Worm (Caenorhabditis elegans): ENCODE results near the gene ucp-4.

The ucp-4 gene

ce11 chrV:9318046-9318445, 16.1 kb upstream of the ucp-4 start, which contains the start of gene kvs-3 (continued):
- TF ChIP-seq lsl-1 (GFP tag; optimal IDR thresholded peaks at IDR 0.05) (no peak), lsy-27 (tag; optimal IDR thresholded peaks at IDR 0.05; ENCODE audit: borderline replicate concordance, insufficient read depth) (peak; percentile 34), zim-3 (tag; optimal IDR thresholded peaks at IDR 0.05) (no peak), ccch-3 (GFP tag; optimal IDR thresholded peaks at IDR 0.05) (peak; percentile 53), fkh-3 (tag; optimal IDR thresholded peaks at IDR 0.05) (peak; percentile 85), somi-1 (GFP tag; optimal IDR thresholded peaks at IDR 0.05) (peak; percentile 37), ekl-4 (GFP tag; IDR thresholded peaks at IDR 0.05) (peak; percentile 67; the same call in 1 of the 2 replicates), rcor-1 (GFP tag; IDR thresholded peaks at IDR 0.05) (peak; percentile 84), tlf-1 (GFP tag; optimal IDR thresholded peaks at IDR 0.05) (no peak), B0035.1 (tag; optimal IDR thresholded peaks at IDR 0.05) (peak; percentile 41), ceh-79 (tag; optimal IDR thresholded peaks at IDR 0.05) (peak; percentile 81), egl-44 (GFP tag; IDR thresholded peaks at IDR 0.05) (peak; percentile 79; the same call in 1 of the 2 replicates), dox-1 (GFP tag; IDR thresholded peaks at IDR 0.05) (no peak; the same call in 1 of the 2 replicates), cebp-2 (GFP tag; IDR thresholded peaks at IDR 0.05) (0 out of 2 replicates have a peak, but pooled peaks have one; percentile 76), efl-1 (GFP tag; optimal IDR thresholded peaks at IDR 0.05) (peak; percentile 3), atf-7 (tag; optimal IDR thresholded peaks at IDR 0.05) (peak; percentile 51), bed-2 (GFP tag; IDR thresholded peaks at IDR 0.05) (0 out of 2 replicates have a peak, but pooled peaks have one; percentile 40), nfya-2 (GFP tag; IDR thresholded peaks at IDR 0.05) (no peak), ceh-27 (GFP tag; optimal IDR thresholded peaks at IDR 0.05) (peak; percentile 77), nfya-1 (tag; optimal IDR thresholded peaks at IDR 0.05; ENCODE audit: borderline replicate concordance, insufficient read depth) (no peak), attf-5 (GFP tag; optimal IDR thresholded peaks at IDR 0.05) (peak; percentile 79), ceh-40 (GFP tag; IDR thresholded peaks at IDR 0.05) (peak; percentile 90), ztf-26 (tag; optimal IDR thresholded peaks at IDR 0.05) (peak; percentile 70), egrh-3 (GFP tag; IDR thresholded peaks at IDR 0.05) (peak; percentile 44; the same call in 1 of the 2 replicates), hrde-1 (tag; optimal IDR thresholded peaks at IDR 0.05; ENCODE audit: borderline replicate concordance) (peak; percentile 83), K12H6.12 (tag; optimal IDR thresholded peaks at IDR 0.05) (peak; percentile 78), D2030.7 (GFP tag; IDR thresholded peaks at IDR 0.05) (peak; percentile 2; the same call in 1 of the 2 replicates), mcd-1 (GFP tag; IDR thresholded peaks at IDR 0.05) (no peak; the same call in 1 of the 2 replicates), hsf-1 (GFP tag; IDR thresholded peaks at IDR 0.05) (peak; percentile 74; the same call in 1 of the 2 replicates), B0336.3 (GFP tag; IDR thresholded peaks at IDR 0.05) (no peak), zfh-2 (GFP tag; conservative IDR thresholded peaks at IDR 0.05) (no peak), B0261.1 (tag; optimal IDR thresholded peaks at IDR 0.05) (peak; percentile 95), ztf-22 (GFP tag; optimal IDR thresholded peaks at IDR 0.05) (no peak), ztf-25 (GFP tag; IDR thresholded peaks at IDR 0.05) (peak; percentile 91), ceh-100 (GFP tag; IDR thresholded peaks at IDR 0.05) (peak; percentile 63), lir-1 (GFP tag; conservative IDR thresholded peaks at IDR 0.05) (0 out of 2 replicates have a peak, but pooled peaks have one; percentile 48), egl-18 (GFP tag; IDR thresholded peaks at IDR 0.05) (peak; percentile 75; the same call in 1 of the 2 replicates), sdz-38 (tag; optimal IDR thresholded peaks at IDR 0.05) (peak; percentile 10), Y95B8A.8 (GFP tag; IDR thresholded peaks at IDR 0.05) (0 out of 2 replicates have a peak, but pooled peaks have one; percentile 8), madf-3 (GFP tag; IDR thresholded peaks at IDR 0.05) (peak; percentile 78), madf-8 (GFP tag; conservative IDR thresholded peaks at IDR 0.05) (no peak), athp-1 (tag; optimal IDR thresholded peaks at IDR 0.05) (peak; percentile 89), him-1 (tag; optimal IDR thresholded peaks at IDR 0.05) (peak; percentile 90), Y56A3A.18 (GFP tag; IDR thresholded peaks at IDR 0.05) (no peak; the same call in 1 of the 2 replicates), T07F8.4 (tag; optimal IDR thresholded peaks at IDR 0.05) (peak; percentile 92), pbrm-1 (GFP tag; IDR thresholded peaks at IDR 0.05) (peak; percentile 62; the same call in 1 of the 2 replicates), xnd-1 (tag; optimal IDR thresholded peaks at IDR 0.05) (no peak), F33H1.4 (GFP tag; IDR thresholded peaks at IDR 0.05) (no peak)

All from whole organism, young adult.